Worm (Caenorhabditis elegans) whole organism, L2 larva: Measurements from ENCODE around the gene F42A9.17.

Experiments
- C34F6.9 ChIP-seq: fragments of 150-350 bp; optimal IDR thresholded peaks from 2 replicates; lab custom pipeline; 2014; ENCODE audit warnings: missing biosample characterization, missing genetic modification characterization
- F13H6.1 ChIP-seq: sonication (generic microtip); optimal IDR thresholded peaks from 2 replicates; lab custom pipeline; 2016; ENCODE audit warnings: missing genetic modification characterization, missing compliant biosample characterization
- R02D3.7 ChIP-seq: fragments of 150-350 bp; optimal IDR thresholded peaks from 2 replicates; lab custom pipeline; 2014; ENCODE audit warnings: missing biosample characterization, missing genetic modification characterization
- Y55F3AM.14 ChIP-seq: fragments of 200-800 bp; sonication (Bioruptor generic); optimal IDR thresholded peaks from 2 replicates; lab custom pipeline; 2018; ENCODE audit warnings: mild to moderate bottlenecking, missing genetic modification characterization, missing compliant biosample characterization
- ZK546.5 ChIP-seq: sonication (generic microtip); optimal IDR thresholded peaks from 2 replicates; lab custom pipeline; 2017; ENCODE audit warnings: missing biosample characterization, missing genetic modification characterization
- alr-1 ChIP-seq: fragments of 150-350 bp; optimal IDR thresholded peaks from 2 replicates; lab custom pipeline; 2014; ENCODE audit warnings: missing biosample characterization, missing genetic modification characterization
- ama-1 ChIP-seq: fragments of 150-350 bp; optimal IDR thresholded peaks from 2 replicates; lab custom pipeline; 2018; ENCODE audit warnings: inconsistent platforms
- blmp-1 ChIP-seq: sonication (generic microtip); optimal IDR thresholded peaks from 2 replicates; lab custom pipeline; 2017; ENCODE audit warnings: missing genetic modification characterization, mild to moderate bottlenecking, missing compliant biosample characterization, antibody characterized with exemption, moderate library complexity; ENCODE audit not compliant: insufficient read depth
- ceh-16 ChIP-seq: fragments of 150-350 bp; optimal IDR thresholded peaks from 2 replicates; lab custom pipeline; 2014; ENCODE audit warnings: missing biosample characterization, missing genetic modification characterization
- ceh-82 ChIP-seq: fragments of 150-350 bp; optimal IDR thresholded peaks from 2 replicates; lab custom pipeline; 2014; ENCODE audit warnings: missing biosample characterization, missing genetic modification characterization
- crh-2 ChIP-seq: sonication (generic microtip); optimal IDR thresholded peaks from 2 replicates; lab custom pipeline; 2017; ENCODE audit warnings: missing biosample characterization, missing genetic modification characterization
- egl-27 ChIP-seq: sonication (generic microtip); optimal IDR thresholded peaks from 3 replicates; lab custom pipeline; 2017; ENCODE audit warnings: missing biosample characterization, missing genetic modification reagents, missing genetic modification characterization
- elt-3 ChIP-seq: sonication (generic microtip); optimal IDR thresholded peaks from 2 replicates; lab custom pipeline; 2017; ENCODE audit warnings: missing biosample characterization, missing genetic modification characterization
- fos-1 ChIP-seq: fragments of 150-350 bp; optimal IDR thresholded peaks from 2 replicates; lab custom pipeline; 2014; ENCODE audit warnings: missing biosample characterization, missing genetic modification characterization
- gmeb-1 ChIP-seq: fragments of 150-350 bp; optimal IDR thresholded peaks from 2 replicates; lab custom pipeline; 2014; ENCODE audit warnings: missing biosample characterization, missing genetic modification characterization
- lin-13 ChIP-seq: fragments of 150-350 bp; optimal IDR thresholded peaks from 2 replicates; lab custom pipeline; 2014; ENCODE audit warnings: missing biosample characterization, missing genetic modification reagents, missing genetic modification characterization
- lsy-2 ChIP-seq, 2 experiments: fragments of 150-350 bp in 1 of 2; sonication (generic microtip) in 1 of 2; optimal IDR thresholded peaks; 2 replicates each; lab custom pipeline; 2014 to 2017; ENCODE audit warnings: missing biosample characterization in 2 of 2, missing genetic modification characterization in 2 of 2
- mab-5 ChIP-seq: fragments of 150-350 bp; optimal IDR thresholded peaks from 2 replicates; lab custom pipeline; 2014; ENCODE audit warnings: missing biosample characterization, missing genetic modification characterization
- mbf-1 ChIP-seq: sonication (generic microtip); optimal IDR thresholded peaks from 2 replicates; lab custom pipeline; 2017; ENCODE audit warnings: missing biosample characterization, missing genetic modification characterization
- nhr-11 ChIP-seq: fragments of 150-350 bp; optimal IDR thresholded peaks from 2 replicates; lab custom pipeline; 2014; ENCODE audit warnings: missing biosample characterization, missing genetic modification characterization
- nhr-129 ChIP-seq: fragments of 150-350 bp; optimal IDR thresholded peaks from 2 replicates; lab custom pipeline; 2014; ENCODE audit warnings: missing biosample characterization, missing genetic modification characterization
- nhr-21 ChIP-seq: fragments of 150-350 bp; optimal IDR thresholded peaks from 2 replicates; lab custom pipeline; 2014; ENCODE audit warnings: missing biosample characterization, missing genetic modification characterization
- nhr-25 ChIP-seq: fragments of 150-350 bp; sonication (generic microtip); optimal IDR thresholded peaks from 3 replicates; lab custom pipeline; 2014; ENCODE audit warnings: missing biosample characterization, missing genetic modification characterization
- nhr-6 ChIP-seq: fragments of 150-350 bp; optimal IDR thresholded peaks from 2 replicates; lab custom pipeline; 2014; ENCODE audit warnings: missing biosample characterization, missing genetic modification characterization
- nhr-77 ChIP-seq: fragments of 150-350 bp; optimal IDR thresholded peaks from 2 replicates; lab custom pipeline; 2014; ENCODE audit warnings: missing biosample characterization, missing genetic modification characterization
- peb-1 ChIP-seq: fragments of 150-350 bp; optimal IDR thresholded peaks from 2 replicates; lab custom pipeline; 2014; ENCODE audit warnings: missing biosample characterization, missing genetic modification characterization
- sem-4 ChIP-seq: fragments of 150-350 bp; optimal IDR thresholded peaks from 2 replicates; lab custom pipeline; 2014; ENCODE audit warnings: missing biosample characterization, missing genetic modification reagents, missing genetic modification characterization
- sma-3 ChIP-seq: sonication (generic microtip); optimal IDR thresholded peaks from 2 replicates; lab custom pipeline; 2016; ENCODE audit warnings: missing genetic modification reagents, missing genetic modification characterization, missing compliant biosample characterization
- sma-9 ChIP-seq, 2 experiments: fragments of 150-350 bp in 1 of 2; sonication (generic microtip) in 1 of 2; optimal IDR thresholded peaks; 2 replicates each; lab custom pipeline; 2014 to 2016; ENCODE audit warnings: missing genetic modification characterization in 2 of 2, mild to moderate bottlenecking in 1 of 2, missing biosample characterization in 1 of 2, missing compliant biosample characterization in 1 of 2, missing genetic modification reagents in 1 of 2, moderate library complexity in 1 of 2
- snpc-4 ChIP-seq: fragments of 150-350 bp; optimal IDR thresholded peaks from 2 replicates; lab custom pipeline; 2014; ENCODE audit warnings: missing biosample characterization, missing genetic modification characterization
- unc-39 ChIP-seq: fragments of 150-350 bp; optimal IDR thresholded peaks from 2 replicates; lab custom pipeline; 2014; ENCODE audit warnings: missing biosample characterization, missing genetic modification characterization
- unc-55 ChIP-seq: fragments of 150-350 bp; sonication (generic microtip); optimal IDR thresholded peaks from 3 replicates; lab custom pipeline; 2014; ENCODE audit warnings: missing biosample characterization, missing genetic modification reagents, missing genetic modification characterization
- unc-62 ChIP-seq: fragments of 150-350 bp; optimal IDR thresholded peaks from 2 replicates; lab custom pipeline; 2014; ENCODE audit warnings: missing biosample characterization, missing genetic modification reagents, missing genetic modification characterization
- zag-1 ChIP-seq: fragments of 150-350 bp; optimal IDR thresholded peaks from 2 replicates; lab custom pipeline; 2014; ENCODE audit warnings: missing biosample characterization, missing genetic modification characterization
- ztf-1 ChIP-seq: fragments of 200-800 bp; sonication (Bioruptor generic); conservative IDR thresholded peaks from 2 replicates; pipeline ENCODE4 v1.3.6; 2022; ENCODE audit warnings: missing genetic modification characterization, missing compliant biosample characterization
- ztf-11 ChIP-seq: sonication (generic microtip); optimal IDR thresholded peaks from 2 replicates; lab custom pipeline; 2017; ENCODE audit warnings: missing biosample characterization, missing genetic modification characterization
- ztf-4 ChIP-seq: fragments of 150-350 bp; optimal IDR thresholded peaks from 2 replicates; lab custom pipeline; 2014; ENCODE audit warnings: missing biosample characterization, missing genetic modification characterization

Gene F42A9.17

DNA sequence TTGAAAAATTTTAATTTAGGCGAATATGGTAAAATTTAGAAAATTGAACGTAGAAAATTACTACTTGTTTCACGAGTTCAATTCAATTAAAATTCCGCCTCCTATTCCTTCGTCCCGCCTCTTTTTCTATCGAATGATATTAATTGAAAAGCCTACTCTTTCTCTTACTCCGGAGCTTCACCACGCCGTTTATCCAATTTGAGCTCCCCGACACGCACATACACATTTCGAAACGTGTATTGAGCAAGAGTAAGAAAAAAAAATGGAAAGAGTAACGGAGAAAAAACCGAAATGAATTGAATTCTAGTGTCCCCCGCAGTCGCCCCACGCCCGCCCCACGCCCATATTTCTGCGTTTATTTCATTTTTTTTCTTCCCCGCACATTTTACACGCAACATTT lies 14.6 kb upstream of the F42A9.17 start:
- TF ChIP-seq sem-4: no peak
- peak; percentile 7 for TF ChIP-seq C34F6.9 (tag; lab: Kevin White, UChicago)

DNA sequence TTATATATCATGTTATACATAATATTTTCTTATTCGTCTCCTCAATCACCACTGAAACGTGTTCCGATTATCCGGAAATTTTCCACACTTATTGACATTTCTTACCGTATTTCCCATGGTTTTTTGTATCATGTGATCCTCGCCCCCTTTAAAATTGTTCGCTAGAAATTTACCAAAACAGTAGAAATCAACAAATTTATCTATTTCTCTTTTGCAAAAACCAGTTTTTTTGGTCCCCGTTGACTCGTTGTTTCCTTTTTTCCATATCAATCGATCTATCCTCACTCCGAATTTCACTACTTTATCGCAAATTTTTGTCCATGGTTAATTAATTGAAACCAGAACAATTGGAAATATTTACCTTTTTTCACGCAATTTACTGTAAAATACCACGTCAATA lies 14.0 kb upstream of the F42A9.17 start:
- no peak for TF ChIP-seq ama-1 (lab: Kevin White, UChicago)
- no peak for TF ChIP-seq unc-62 (GFP tag; lab: Kevin White, UChicago)
- no peak for TF ChIP-seq ceh-16 (tag; lab: Kevin White, UChicago)
- TF ChIP-seq snpc-4: no peak
- no peak for TF ChIP-seq nhr-21 (tag; lab: Kevin White, UChicago)
- no peak for TF ChIP-seq nhr-77 (tag; lab: Kevin White, UChicago)
- no peak for TF ChIP-seq peb-1 (tag; lab: Kevin White, UChicago)
- TF ChIP-seq nhr-25: no peak
- TF ChIP-seq nhr-6 (tag; lab: Kevin White, UChicago): no peak
- TF ChIP-seq unc-39 (tag; lab: Kevin White, UChicago): no peak
- no peak for TF ChIP-seq mbf-1 (tag; lab: Kevin White, UChicago)
- no peak for TF ChIP-seq ztf-1 (GFP tag; lab: Robert Waterston, UW)
- TF ChIP-seq crh-2 (tag; lab: Kevin White, UChicago): no peak
- no peak for TF ChIP-seq R02D3.7 (tag; lab: Kevin White, UChicago)
- TF ChIP-seq ceh-82: no peak
- TF ChIP-seq sma-9 (GFP tag; optimal IDR thresholded peaks at IDR 0.05; lab: Kevin White, UChicago): no peak
- no peak for TF ChIP-seq sma-9 (tag; optimal IDR thresholded peaks at IDR 0.05; lab: Kevin White, UChicago)
- no peak for TF ChIP-seq alr-1

DNA sequence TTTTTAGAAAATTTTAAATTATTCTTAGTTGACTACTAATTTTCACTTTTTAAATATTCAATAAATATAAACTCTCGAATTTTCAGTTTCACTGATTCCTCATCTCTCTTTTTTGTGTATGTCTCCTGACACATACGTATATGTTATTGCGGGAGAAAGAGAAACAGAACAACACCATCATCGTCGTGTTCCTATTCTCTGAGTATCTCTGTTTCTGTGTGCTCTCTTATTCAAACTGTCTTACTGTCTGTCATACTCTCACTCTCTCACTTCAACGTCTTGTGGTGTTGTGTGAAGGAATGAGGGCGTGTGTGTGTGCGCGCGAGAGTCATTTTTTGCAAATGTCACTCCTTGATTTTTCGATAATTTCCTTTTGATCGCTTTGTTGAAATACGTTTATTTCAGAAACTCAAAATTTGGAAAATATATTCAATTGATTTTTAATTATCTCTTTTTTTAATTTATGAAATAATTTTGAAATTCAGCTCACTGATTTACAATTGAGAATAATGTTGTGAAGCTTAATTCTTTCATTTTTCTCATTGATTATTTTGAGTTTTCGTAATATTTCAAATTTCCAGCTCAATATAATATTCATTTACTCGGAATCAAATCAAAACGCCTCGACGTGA lies 8.5 kb upstream of the F42A9.17 start, which contains the start of gene lin-49:
Gene lin-49 (plus strand): TSS at position 582 of the 632 bp plus-strand sequence.
- TF ChIP-seq egl-27 (tag; lab: Kevin White, UChicago) (peak; percentile 33), lin-13 (GFP tag; lab: Kevin White, UChicago) (peak; percentile 57), sem-4 (peak; percentile 44), sma-9 (GFP tag; optimal IDR thresholded peaks at IDR 0.05; lab: Kevin White, UChicago) (peak; percentile 81), sma-9 (tag; optimal IDR thresholded peaks at IDR 0.05; lab: Kevin White, UChicago) (no peak), unc-55 (GFP tag; lab: Kevin White, UChicago) (peak; percentile 79), Y55F3AM.14 (GFP tag; lab: Kevin White, UChicago) (no peak), fos-1 (peak; percentile 90), mab-5 (tag; lab: Kevin White, UChicago) (peak; percentile 12), nhr-129 (tag; lab: Kevin White, UChicago) (peak; percentile 89), ZK546.5 (no peak), C34F6.9 (tag; lab: Kevin White, UChicago) (peak; percentile 90), nhr-6 (tag; lab: Kevin White, UChicago) (peak; percentile 65), blmp-1 (tag; lab: Kevin White, UChicago) (peak; percentile 78), gmeb-1 (tag; lab: Kevin White, UChicago) (peak; percentile 15), unc-62 (GFP tag; lab: Kevin White, UChicago) (no peak), sma-3 (peak; percentile 26), F13H6.1 (tag; lab: Kevin White, UChicago) (peak; percentile 71), nhr-25 (peak; percentile 74), ztf-11 (tag; lab: Kevin White, UChicago) (no peak), lsy-2 (tag; optimal IDR thresholded peaks at IDR 0.05; lab: Kevin White, UChicago) (peak in 1 of 2 experiments; percentile 78), nhr-21 (tag; lab: Kevin White, UChicago) (peak; percentile 60), nhr-11 (tag; lab: Kevin White, UChicago) (no peak), ztf-4 (no peak), alr-1 (no peak), crh-2 (tag; lab: Kevin White, UChicago) (peak; percentile 84)

DNA sequence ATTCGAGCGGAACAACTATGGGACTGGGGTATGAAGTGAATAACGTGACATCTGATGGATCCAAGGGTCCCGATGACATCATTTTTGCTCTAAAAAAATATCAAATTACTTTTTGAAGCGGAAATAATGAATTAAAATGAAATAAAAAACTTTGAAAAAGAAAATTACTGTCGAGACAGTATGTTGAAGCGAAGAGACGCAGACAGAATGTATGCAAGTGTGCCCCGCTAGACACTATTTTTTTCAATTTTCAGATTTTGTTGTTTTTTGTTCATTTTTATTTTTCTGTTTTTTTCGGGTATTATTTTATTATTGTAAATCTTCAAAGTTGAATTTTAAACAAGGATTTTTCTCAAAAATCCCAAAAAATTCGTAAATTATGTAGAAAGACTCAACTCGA lies 7.0 kb upstream of the F42A9.17 start, which contains the start of gene F42A9.8:
Gene F42A9.8 (minus strand): TSS at position 88 of the 400 bp plus-strand sequence.
- peak in 1 of 2 experiments; percentile 35 for TF ChIP-seq lsy-2 (tag; optimal IDR thresholded peaks at IDR 0.05; lab: Kevin White, UChicago)
- TF ChIP-seq sem-4: no peak
- no peak for TF ChIP-seq zag-1
- TF ChIP-seq C34F6.9 (tag; lab: Kevin White, UChicago): peak; percentile 51
- TF ChIP-seq nhr-6 (tag; lab: Kevin White, UChicago): no peak
- TF ChIP-seq elt-3 (tag; lab: Kevin White, UChicago): no peak
- peak; percentile 46 for TF ChIP-seq unc-55 (GFP tag; lab: Kevin White, UChicago)
